Worm (Caenorhabditis elegans): Measurements from ENCODE around the gene F59F5.5.
A peak's percentile ranks its signal among the peaks of the same experiment; 100 is the strongest.

- TF ChIP-seq F10E7.11 (tag; optimal IDR thresholded peaks at IDR 0.05) (no peak), madf-10 (tag; optimal IDR thresholded peaks at IDR 0.05) (peak; percentile 86)
Measured at ce11 chrX:10568385-10569149, 22.8 kb downstream of the F59F5.5 start.

Data from whole organism, young adult.